Worm (Caenorhabditis elegans): ENCODE results near the gene srx-113.

The srx-113 gene

DNA sequence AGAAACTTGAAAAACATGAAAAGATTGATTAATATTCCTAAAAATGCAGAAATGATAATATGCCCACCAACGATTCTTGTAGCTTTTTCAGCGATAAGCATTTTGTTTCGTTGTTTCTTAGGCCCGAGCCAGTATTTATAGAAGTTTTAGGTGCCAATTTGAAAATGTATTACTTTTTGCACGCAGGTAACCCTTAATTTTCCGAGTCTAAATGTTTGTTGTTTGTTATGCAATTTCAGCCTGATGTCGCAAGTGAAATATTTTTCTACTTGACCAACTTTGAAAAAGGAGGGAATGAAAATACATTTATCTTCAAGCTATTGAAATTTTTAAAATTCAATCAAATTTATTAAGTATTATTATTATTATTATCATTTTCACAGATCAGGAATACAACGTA is at the start of gene srx-113:
Gene srx-113, minus strand, starts transcription at position 101 of the 400 bp plus-strand sequence.
- no peak for TF ChIP-seq ztf-4 (tag; optimal IDR thresholded peaks at IDR 0.05)
- no peak for TF ChIP-seq mdl-1 (tag; optimal IDR thresholded peaks at IDR 0.05)
- TF ChIP-seq gmeb-1 (tag; optimal IDR thresholded peaks at IDR 0.05): no peak
- no peak for TF ChIP-seq peb-1 (tag; optimal IDR thresholded peaks at IDR 0.05)
- TF ChIP-seq F13H6.1 (tag; optimal IDR thresholded peaks at IDR 0.05): no peak
- TF ChIP-seq nhr-11 (tag; optimal IDR thresholded peaks at IDR 0.05): no peak
- TF ChIP-seq mab-5 (tag; optimal IDR thresholded peaks at IDR 0.05): no peak
- TF ChIP-seq lin-11 (tag; optimal IDR thresholded peaks at IDR 0.05): no peak
- no peak for TF ChIP-seq nhr-25 (tag; optimal IDR thresholded peaks at IDR 0.05)
- no peak for TF ChIP-seq nhr-21 (tag; optimal IDR thresholded peaks at IDR 0.05)
- TF ChIP-seq blmp-1 (tag; optimal IDR thresholded peaks at IDR 0.05; ENCODE audit: insufficient read depth): no peak
- no peak for TF ChIP-seq sma-3 (GFP tag; optimal IDR thresholded peaks at IDR 0.05)
- no peak for TF ChIP-seq sma-9 (GFP tag; optimal IDR thresholded peaks at IDR 0.05)
- TF ChIP-seq sma-9 (tag; optimal IDR thresholded peaks at IDR 0.05): no peak
- no peak for TF ChIP-seq egl-27 (tag; optimal IDR thresholded peaks at IDR 0.05)
- TF ChIP-seq alr-1 (tag; optimal IDR thresholded peaks at IDR 0.05): no peak
- no peak for TF ChIP-seq nhr-77 (tag; optimal IDR thresholded peaks at IDR 0.05)
- TF ChIP-seq ama-1 (optimal IDR thresholded peaks at IDR 0.05): no peak
- TF ChIP-seq nhr-23 (tag; optimal IDR thresholded peaks at IDR 0.05): no peak
- TF ChIP-seq nhr-6 (tag; optimal IDR thresholded peaks at IDR 0.05): no peak

DNA sequence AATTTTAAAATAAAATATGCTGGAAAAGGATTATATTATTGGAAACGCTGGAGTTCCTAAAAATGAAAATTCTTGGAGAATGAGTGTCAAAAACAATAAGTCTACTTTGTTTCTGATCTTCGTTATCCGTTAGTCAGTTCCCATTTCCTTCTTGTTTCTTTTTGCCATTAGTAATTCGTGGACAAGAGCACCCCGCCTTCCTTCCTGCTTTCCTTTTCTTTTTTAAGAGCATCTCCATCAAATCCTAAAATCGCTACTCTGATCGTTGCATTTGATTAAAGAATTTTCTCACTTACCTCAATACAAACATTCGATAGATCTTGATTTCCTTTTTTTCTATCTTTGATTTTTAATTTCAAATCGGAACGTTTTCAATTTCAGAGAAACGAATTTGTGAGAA is 47.9 kb upstream of the srx-113 start, which contains the start of gene frpr-15:
Gene frpr-15, plus strand, starts transcription at position 301 of the 400 bp plus-strand sequence.
- TF ChIP-seq sem-4 (tag; optimal IDR thresholded peaks at IDR 0.05) (no peak), blmp-1 (tag; optimal IDR thresholded peaks at IDR 0.05; ENCODE audit: insufficient read depth) (no peak), nhr-6 (tag; optimal IDR thresholded peaks at IDR 0.05) (no peak), ZK546.5 (tag; optimal IDR thresholded peaks at IDR 0.05) (no peak), F13H6.1 (tag; optimal IDR thresholded peaks at IDR 0.05) (no peak), alr-1 (tag; optimal IDR thresholded peaks at IDR 0.05) (no peak), lin-11 (tag; optimal IDR thresholded peaks at IDR 0.05) (no peak), crh-2 (tag; optimal IDR thresholded peaks at IDR 0.05) (no peak), zag-1 (tag; optimal IDR thresholded peaks at IDR 0.05) (no peak)

DNA sequence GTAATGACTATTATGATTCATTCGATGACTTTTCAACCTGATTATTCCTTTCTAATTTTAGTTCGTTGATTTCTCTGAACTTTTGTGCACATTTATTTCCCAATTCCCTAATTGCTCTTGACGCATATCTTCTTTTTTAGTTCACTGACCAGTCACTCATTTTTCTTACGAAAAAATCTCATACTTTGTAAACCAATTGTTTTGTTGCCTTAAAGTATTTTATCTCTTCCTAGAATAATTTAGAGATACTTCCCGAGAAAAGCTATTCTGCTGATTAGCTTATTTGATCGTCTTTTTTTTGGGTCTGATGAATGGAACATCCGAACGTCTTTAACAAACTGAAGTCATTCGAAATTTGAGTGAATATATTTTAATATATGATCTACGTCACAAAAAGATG is 47.3 kb upstream of the srx-113 start:
- TF ChIP-seq aly-2 (tag; optimal IDR thresholded peaks at IDR 0.05) (no peak), ztf-11 (tag; optimal IDR thresholded peaks at IDR 0.05) (no peak), ztf-1 (GFP tag; conservative IDR thresholded peaks at IDR 0.05) (no peak), C34F6.9 (tag; optimal IDR thresholded peaks at IDR 0.05) (no peak), ama-1 (optimal IDR thresholded peaks at IDR 0.05) (no peak), zag-1 (tag; optimal IDR thresholded peaks at IDR 0.05) (no peak), crh-2 (tag; optimal IDR thresholded peaks at IDR 0.05) (no peak), Y55F3AM.14 (GFP tag; optimal IDR thresholded peaks at IDR 0.05) (no peak), skn-1 (tag; optimal IDR thresholded peaks at IDR 0.05) (no peak), nhr-10 (tag; optimal IDR thresholded peaks at IDR 0.05) (no peak), ztf-4 (tag; optimal IDR thresholded peaks at IDR 0.05) (no peak), mbf-1 (tag; optimal IDR thresholded peaks at IDR 0.05) (no peak), unc-55 (GFP tag; optimal IDR thresholded peaks at IDR 0.05) (no peak)

DNA sequence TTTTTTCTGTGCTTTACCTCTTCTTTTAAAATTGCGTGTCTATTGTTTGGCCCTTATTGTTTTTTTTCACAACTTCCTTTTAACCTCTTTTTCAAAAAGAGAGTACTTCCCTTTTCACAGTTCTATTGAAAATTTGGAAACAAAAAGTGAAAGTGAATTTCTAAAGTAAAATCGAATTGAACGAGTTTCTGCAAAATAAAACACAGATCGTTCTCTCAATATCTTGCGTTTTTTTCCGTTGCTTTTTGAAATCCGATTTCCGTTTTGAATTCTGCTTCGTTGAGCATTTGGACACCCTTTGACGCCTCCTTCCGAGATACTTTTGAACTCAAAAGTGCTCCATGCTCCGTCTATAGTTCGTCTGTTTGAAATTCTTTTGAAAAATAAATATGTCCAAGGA is 44.4 kb upstream of the srx-113 start:
- TF ChIP-seq ama-1 (optimal IDR thresholded peaks at IDR 0.05) (no peak), dmd-4 (tag; optimal IDR thresholded peaks at IDR 0.05) (no peak), ztf-11 (tag; optimal IDR thresholded peaks at IDR 0.05) (no peak), nhr-237 (tag; optimal IDR thresholded peaks at IDR 0.05) (no peak), egl-27 (tag; optimal IDR thresholded peaks at IDR 0.05) (no peak), gmeb-1 (tag; optimal IDR thresholded peaks at IDR 0.05) (no peak), nhr-10 (tag; optimal IDR thresholded peaks at IDR 0.05) (no peak), R02D3.7 (tag; optimal IDR thresholded peaks at IDR 0.05) (no peak), C34F6.9 (tag; optimal IDR thresholded peaks at IDR 0.05) (no peak), sma-9 (GFP tag; optimal IDR thresholded peaks at IDR 0.05) (no peak), sma-9 (tag; optimal IDR thresholded peaks at IDR 0.05) (no peak), alr-1 (tag; optimal IDR thresholded peaks at IDR 0.05) (no peak), lin-11 (tag; optimal IDR thresholded peaks at IDR 0.05) (no peak), unc-39 (tag; optimal IDR thresholded peaks at IDR 0.05) (no peak), ceh-16 (tag; optimal IDR thresholded peaks at IDR 0.05) (no peak), zag-1 (tag; optimal IDR thresholded peaks at IDR 0.05) (no peak), lin-13 (GFP tag; optimal IDR thresholded peaks at IDR 0.05) (no peak), snpc-4 (tag; optimal IDR thresholded peaks at IDR 0.05) (no peak), peb-1 (tag; optimal IDR thresholded peaks at IDR 0.05) (no peak)
